Worm (Caenorhabditis elegans) whole organism, early embryonic: ENCODE measurements around the gene C30G7.4.

ENCODE experiments used
- B0310.2 ChIP-seq: sonication (generic microtip); optimal IDR thresholded peaks from 2 replicates; lab custom pipeline; 2016; ENCODE audit warnings: mild to moderate bottlenecking, missing genetic modification characterization, missing compliant biosample characterization
- F13C5.2 ChIP-seq: sonication (generic microtip); optimal IDR thresholded peaks from 2 replicates; lab custom pipeline; 2017; ENCODE audit warnings: mild to moderate bottlenecking, missing genetic modification characterization, inconsistent platforms, missing compliant biosample characterization
- aly-1 ChIP-seq: sonication (generic microtip); optimal IDR thresholded peaks from 2 replicates; lab custom pipeline; 2016; ENCODE audit warnings: missing genetic modification characterization, missing compliant biosample characterization
- ama-1 ChIP-seq: fragments of 150-350 bp; optimal IDR thresholded peaks from 2 replicates; lab custom pipeline; 2014
- ceh-13 ChIP-seq: fragments of 200-800 bp; sonication (Bioruptor generic); optimal IDR thresholded peaks from 2 replicates; lab custom pipeline; 2018; ENCODE audit warnings: mild to moderate bottlenecking, missing genetic modification characterization, missing compliant biosample characterization
- ceh-36 ChIP-seq: sonication (generic microtip); optimal IDR thresholded peaks from 2 replicates; lab custom pipeline; 2016; ENCODE audit warnings: missing genetic modification characterization, inconsistent platforms, missing compliant biosample characterization
- ets-7 ChIP-seq: sonication (generic microtip); optimal IDR thresholded peaks from 2 replicates; lab custom pipeline; 2016; ENCODE audit warnings: missing genotype, missing genetic modification characterization, missing compliant biosample characterization
- flt-1 ChIP-seq: fragments of 200-800 bp; sonication (Bioruptor generic); IDR thresholded peaks from 2 replicates; pipeline ENCODE4 v1.3.6; 2022; ENCODE audit warnings: missing genetic modification characterization, missing compliant biosample characterization
- hmbx-1 ChIP-seq: sonication (generic microtip); optimal IDR thresholded peaks from 2 replicates; lab custom pipeline; 2016; ENCODE audit warnings: mild to moderate bottlenecking, missing genetic modification characterization, missing compliant biosample characterization
- hmg-4 ChIP-seq: fragments of 200-800 bp; sonication (Bioruptor generic); optimal IDR thresholded peaks from 2 replicates; lab custom pipeline; 2018; ENCODE audit warnings: mild to moderate bottlenecking, missing genetic modification characterization, missing compliant biosample characterization
- hnd-1 ChIP-seq: sonication (generic microtip); optimal IDR thresholded peaks from 2 replicates; lab custom pipeline; 2016; ENCODE audit warnings: missing genetic modification characterization, missing compliant biosample characterization
- pes-1 ChIP-seq: fragments of 200-800 bp; sonication (Bioruptor generic); IDR thresholded peaks from 2 replicates; pipeline ENCODE4 v1.3.6; 2022; ENCODE audit warnings: missing genetic modification reagents, missing genetic modification characterization, missing compliant biosample characterization
- scrt-1 ChIP-seq: fragments of 200-800 bp; sonication (Bioruptor generic); IDR thresholded peaks from 2 replicates; pipeline ENCODE4 v1.3.6; 2022; ENCODE audit warnings: missing genetic modification characterization, missing compliant biosample characterization
- sea-1 ChIP-seq: fragments of 200-800 bp; sonication (Bioruptor generic); conservative IDR thresholded peaks from 2 replicates; pipeline ENCODE4 v1.3.6; 2022; ENCODE audit warnings: missing genetic modification characterization, missing compliant biosample characterization
- tbx-11 ChIP-seq: fragments of 200-800 bp; sonication (Bioruptor generic); IDR thresholded peaks from 2 replicates; pipeline ENCODE4 v1.3.6; 2022; ENCODE audit warnings: missing genetic modification characterization, missing compliant biosample characterization
- tbx-37 ChIP-seq: fragments of 200-800 bp; sonication (Bioruptor generic); conservative IDR thresholded peaks from 2 replicates; pipeline ENCODE4 v1.3.6; 2022; ENCODE audit warnings: missing genetic modification reagents, missing genetic modification characterization, missing compliant biosample characterization
- tra-4 ChIP-seq: sonication (generic microtip); optimal IDR thresholded peaks from 2 replicates; lab custom pipeline; 2017; ENCODE audit warnings: missing genetic modification characterization, missing compliant biosample characterization

The C30G7.4 gene

ce11 chrV:14947022-14947421 is at the start of gene C30G7.4:
Gene C30G7.4 (minus strand): TSS chrV:14947122.
- no peak for TF ChIP-seq tra-4 (tag; lab: Kevin White, UChicago)
- TF ChIP-seq scrt-1 (GFP tag; lab: Robert Waterston, UW): no peak
- no peak for TF ChIP-seq F13C5.2 (tag; lab: Kevin White, UChicago)
- no peak for TF ChIP-seq hmg-4
- TF ChIP-seq tbx-37 (GFP tag; lab: Robert Waterston, UW): no peak
- TF ChIP-seq aly-1: no peak
- no peak for TF ChIP-seq ceh-13 (GFP tag; lab: Kevin White, UChicago)
- TF ChIP-seq ets-7 (tag; lab: Kevin White, UChicago): no peak
- TF ChIP-seq B0310.2: no peak
- no peak for TF ChIP-seq hmbx-1
- TF ChIP-seq tbx-11 (GFP tag; lab: Robert Waterston, UW): no peak
- TF ChIP-seq hnd-1: no peak
- TF ChIP-seq flt-1: no peak

ce11 chrV:14996236-14996635 is 49.3 kb upstream of the C30G7.4 start, which contains the start of gene irld-14:
Gene irld-14 (plus strand): TSS chrV:14996536.
- TF ChIP-seq flt-1: no peak
- no peak for TF ChIP-seq ceh-13 (GFP tag; lab: Kevin White, UChicago)
- TF ChIP-seq aly-1: no peak
- no peak for TF ChIP-seq ets-7 (tag; lab: Kevin White, UChicago)
- TF ChIP-seq scrt-1 (GFP tag; lab: Robert Waterston, UW): no peak
- TF ChIP-seq ceh-36 (tag; lab: Kevin White, UChicago): no peak
- TF ChIP-seq hmg-4: no peak
- TF ChIP-seq B0310.2: no peak
- TF ChIP-seq pes-1 (GFP tag; lab: Robert Waterston, UW): no peak
- TF ChIP-seq sea-1: no peak
- no peak for TF ChIP-seq hnd-1

ce11 chrV:14993620-14994019 is 46.7 kb upstream of the C30G7.4 start, which contains the start of gene fil-1:
Gene fil-1 (plus strand): TSS chrV:14993838.
- TF ChIP-seq ama-1 (lab: Kevin White, UChicago) (no peak), ceh-13 (GFP tag; lab: Kevin White, UChicago) (no peak), tra-4 (tag; lab: Kevin White, UChicago) (no peak), pes-1 (GFP tag; lab: Robert Waterston, UW) (no peak), flt-1 (no peak), hmg-4 (no peak), tbx-11 (GFP tag; lab: Robert Waterston, UW) (no peak), scrt-1 (GFP tag; lab: Robert Waterston, UW) (no peak), ets-7 (tag; lab: Kevin White, UChicago) (no peak), F13C5.2 (tag; lab: Kevin White, UChicago) (no peak), aly-1 (no peak), ceh-36 (tag; lab: Kevin White, UChicago) (no peak), hmbx-1 (no peak), B0310.2 (no peak), tbx-37 (GFP tag; lab: Robert Waterston, UW) (no peak), hnd-1 (no peak), sea-1 (no peak)

DNA sequence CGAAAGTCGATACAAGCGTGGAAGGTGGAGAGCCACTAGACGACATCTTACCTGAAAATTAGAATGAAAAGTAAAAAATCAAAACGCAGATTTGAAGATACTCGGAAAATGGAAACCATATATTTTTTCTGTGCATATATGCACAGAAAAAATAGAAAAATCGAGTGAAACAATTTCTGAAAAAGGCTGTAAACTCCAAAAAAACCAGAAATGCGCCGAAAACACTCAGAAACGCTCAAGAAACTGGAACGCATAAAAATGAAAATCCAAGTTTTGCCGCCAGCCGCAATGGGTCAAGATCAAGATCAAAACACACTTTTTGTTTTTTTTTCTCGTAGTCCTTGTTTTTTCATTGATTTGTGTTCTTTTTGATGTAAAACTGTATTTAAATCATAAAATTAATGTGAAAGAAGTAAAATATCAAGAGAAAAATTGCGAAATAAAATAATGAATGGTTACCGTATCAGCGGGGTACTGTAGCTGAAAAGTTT is 45.8 kb upstream of the C30G7.4 start, which contains the start of gene T01C3.3:
TSS of gene T01C3.3 (minus strand) at position 51 of the 491 bp plus-strand sequence.
- TF ChIP-seq B0310.2: no peak
- no peak for TF ChIP-seq hmg-4
- no peak for TF ChIP-seq ama-1 (lab: Kevin White, UChicago)
- TF ChIP-seq hnd-1: no peak
- no peak for TF ChIP-seq ceh-36 (tag; lab: Kevin White, UChicago)
- no peak for TF ChIP-seq ceh-13 (GFP tag; lab: Kevin White, UChicago)
- TF ChIP-seq F13C5.2 (tag; lab: Kevin White, UChicago): no peak
- TF ChIP-seq pes-1 (GFP tag; lab: Robert Waterston, UW): no peak
- no peak for TF ChIP-seq sea-1
- TF ChIP-seq tbx-37 (GFP tag; lab: Robert Waterston, UW): no peak
- TF ChIP-seq ets-7 (tag; lab: Kevin White, UChicago): no peak
- no peak for TF ChIP-seq flt-1
- no peak for TF ChIP-seq aly-1
- no peak for TF ChIP-seq tra-4 (tag; lab: Kevin White, UChicago)
- no peak for TF ChIP-seq tbx-11 (GFP tag; lab: Robert Waterston, UW)
- no peak for TF ChIP-seq hmbx-1
- TF ChIP-seq scrt-1 (GFP tag; lab: Robert Waterston, UW): no peak

- TF ChIP-seq flt-1 (no peak), hmg-4 (no peak), hmbx-1 (no peak), tbx-11 (GFP tag; lab: Robert Waterston, UW) (no peak)
Observed at ce11 chrV:14991489-14991888, 44.6 kb upstream of the C30G7.4 start.

DNA sequence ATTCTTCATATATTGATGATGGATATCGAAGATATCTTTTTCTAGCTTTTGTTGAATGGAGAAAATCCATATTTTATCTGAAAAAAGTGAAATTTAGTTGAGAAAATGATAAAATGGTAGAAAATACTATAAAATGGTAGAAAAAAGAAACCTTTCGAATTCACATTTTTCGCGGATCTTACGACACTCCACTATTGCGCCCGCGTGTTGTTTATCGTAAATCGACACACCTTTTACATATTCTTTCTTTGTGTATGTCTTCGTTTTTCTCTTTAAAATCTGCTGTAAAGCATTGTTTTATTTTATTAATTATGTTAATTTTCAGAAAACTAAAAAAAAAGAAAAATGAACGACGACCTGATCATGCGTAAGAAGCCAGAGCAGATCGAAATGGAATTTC is 43.9 kb upstream of the C30G7.4 start, which contains the start of the genes cdt-2 and T01C3.2:
TSS of gene cdt-2 (minus strand) at position 284 of the 400 bp plus-strand sequence.
TSS of gene T01C3.2 (plus strand) at position 326 of the 400 bp plus-strand sequence.
- TF ChIP-seq scrt-1 (GFP tag; lab: Robert Waterston, UW): no peak
- no peak for TF ChIP-seq flt-1
- TF ChIP-seq ets-7 (tag; lab: Kevin White, UChicago): no peak
- no peak for TF ChIP-seq ama-1 (lab: Kevin White, UChicago)
- no peak for TF ChIP-seq hmg-4
- TF ChIP-seq sea-1: no peak
- TF ChIP-seq hnd-1: no peak
- no peak for TF ChIP-seq B0310.2
- TF ChIP-seq ceh-36 (tag; lab: Kevin White, UChicago): no peak
- no peak for TF ChIP-seq F13C5.2 (tag; lab: Kevin White, UChicago)
- TF ChIP-seq hmbx-1: no peak
- no peak for TF ChIP-seq ceh-13 (GFP tag; lab: Kevin White, UChicago)

DNA sequence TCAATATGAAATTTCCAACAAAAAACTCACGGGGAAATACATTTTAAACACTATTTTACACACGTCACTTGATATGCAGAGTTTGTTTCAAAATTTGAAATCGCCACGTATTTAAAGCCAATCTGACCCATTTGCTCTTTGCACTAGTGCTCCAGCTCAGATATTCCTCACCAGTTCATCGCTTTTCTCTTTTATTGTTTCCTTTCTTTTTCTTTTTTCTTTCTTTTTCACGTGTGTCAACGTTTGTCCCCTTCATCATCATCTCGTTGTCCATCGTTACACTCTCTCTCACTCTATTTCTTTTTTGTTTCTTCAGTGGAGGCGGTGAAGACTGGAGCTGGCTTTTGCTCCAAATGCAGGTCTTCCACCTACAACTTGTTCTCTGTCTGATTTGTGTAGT is 37.7 kb upstream of the C30G7.4 start, which contains the start of gene F02D8.4:
TSS of gene F02D8.4 (plus strand) at position 301 of the 400 bp plus-strand sequence.
- TF ChIP-seq hnd-1 (no peak), scrt-1 (GFP tag; lab: Robert Waterston, UW) (no peak), flt-1 (no peak)

- TF ChIP-seq F13C5.2 (tag; lab: Kevin White, UChicago) (no peak), scrt-1 (GFP tag; lab: Robert Waterston, UW) (no peak), B0310.2 (no peak), ceh-36 (tag; lab: Kevin White, UChicago) (no peak), hnd-1 (no peak)
Observed at ce11 chrV:14979937-14980336, 33.0 kb upstream of the C30G7.4 start, which contains the start of gene xbx-1. Gene xbx-1 (plus strand): TSS chrV:14980237.
